Worm (Caenorhabditis elegans) whole organism, L3 larva: ENCODE data around the gene aat-3.
A peak's percentile ranks its signal among the peaks of the same experiment; 100 is the strongest.

Experiments
- R02D3.7 ChIP-seq: fragments of 150-350 bp; optimal IDR thresholded peaks from 2 replicates; lab custom pipeline; 2014; ENCODE audit warnings: missing biosample characterization, missing genetic modification characterization
- ZK546.5 ChIP-seq: sonication (generic microtip); optimal IDR thresholded peaks from 2 replicates; lab custom pipeline; 2017; ENCODE audit warnings: missing biosample characterization, missing genetic modification characterization
- ama-1 ChIP-seq: fragments of 150-350 bp; optimal IDR thresholded peaks from 2 replicates; lab custom pipeline; 2018
- ceh-28 ChIP-seq: fragments of 150-350 bp; optimal IDR thresholded peaks from 2 replicates; lab custom pipeline; 2014; ENCODE audit warnings: missing biosample characterization, missing genetic modification reagents, missing genetic modification characterization
- ceh-82 ChIP-seq: fragments of 150-350 bp; optimal IDR thresholded peaks from 2 replicates; lab custom pipeline; 2014; ENCODE audit warnings: missing biosample characterization, missing genetic modification characterization
- ceh-9 ChIP-seq: sonication (generic microtip); optimal IDR thresholded peaks from 2 replicates; lab custom pipeline; 2018; ENCODE audit warnings: missing biosample characterization, missing genetic modification characterization
- daf-12 ChIP-seq: fragments of 150-350 bp; optimal IDR thresholded peaks from 2 replicates; lab custom pipeline; 2014; ENCODE audit warnings: missing biosample characterization, missing genetic modification reagents, missing genetic modification characterization
- egl-27 ChIP-seq: sonication (generic microtip); optimal IDR thresholded peaks from 4 replicates; lab custom pipeline; 2017; ENCODE audit warnings: missing biosample characterization, missing genetic modification reagents, missing genetic modification characterization
- egl-5 ChIP-seq: fragments of 150-350 bp; optimal IDR thresholded peaks from 2 replicates; lab custom pipeline; 2017; ENCODE audit warnings: missing biosample characterization, missing genetic modification reagents, missing genetic modification characterization, inconsistent platforms
- elt-1 ChIP-seq: fragments of 150-350 bp; optimal IDR thresholded peaks from 2 replicates; lab custom pipeline; 2014; ENCODE audit warnings: missing biosample characterization, missing genetic modification characterization
- elt-2 ChIP-seq: sonication (generic microtip); optimal IDR thresholded peaks from 2 replicates; lab custom pipeline; 2016; ENCODE audit warnings: missing genetic modification reagents, mild to moderate bottlenecking, missing genetic modification characterization, missing compliant biosample characterization
- elt-3 ChIP-seq, 3 experiments: fragments of 150-350 bp in 1 of 3; sonication (generic microtip) in 2 of 3; optimal IDR thresholded peaks; 2 replicates in 2 of 3; 4 replicates in 1 of 3; lab custom pipeline; 2014 to 2017; ENCODE audit warnings: missing biosample characterization in 3 of 3, missing genetic modification characterization in 3 of 3
- eor-1 ChIP-seq, 2 experiments: fragments of 150-350 bp; optimal IDR thresholded peaks; 2 replicates each; lab custom pipeline; 2014 to 2018; ENCODE audit warnings: missing biosample characterization in 2 of 2, missing genetic modification characterization in 2 of 2
- fkh-10 ChIP-seq: sonication (generic microtip); optimal IDR thresholded peaks from 2 replicates; lab custom pipeline; 2017; ENCODE audit warnings: missing biosample characterization, missing genetic modification reagents, missing genetic modification characterization
- fos-1 ChIP-seq: fragments of 150-350 bp; optimal IDR thresholded peaks from 2 replicates; lab custom pipeline; 2014; ENCODE audit warnings: missing biosample characterization, missing genetic modification characterization
- hmg-11 ChIP-seq: sonication (generic microtip); optimal IDR thresholded peaks from 2 replicates; lab custom pipeline; 2016; ENCODE audit warnings: missing genetic modification characterization, missing compliant biosample characterization
- jun-1 ChIP-seq: fragments of 150-350 bp; optimal IDR thresholded peaks from 2 replicates; lab custom pipeline; 2014; ENCODE audit warnings: missing biosample characterization, missing genetic modification reagents, missing genetic modification characterization
- lin-15B ChIP-seq: fragments of 150-350 bp; optimal IDR thresholded peaks from 2 replicates; lab custom pipeline; 2014; ENCODE audit warnings: missing biosample characterization, missing genetic modification characterization
- lin-39 ChIP-seq: fragments of 150-350 bp; optimal IDR thresholded peaks from 2 replicates; lab custom pipeline; 2018; ENCODE audit warnings: missing biosample characterization, missing genetic modification reagents, missing genetic modification characterization
- lsy-12 ChIP-seq: sonication (generic microtip); optimal IDR thresholded peaks from 2 replicates; lab custom pipeline; 2016; ENCODE audit warnings: mild to moderate bottlenecking, missing genetic modification characterization, missing compliant biosample characterization
- mdl-1 ChIP-seq: fragments of 150-350 bp; optimal IDR thresholded peaks from 2 replicates; lab custom pipeline; 2014; ENCODE audit warnings: missing biosample characterization, missing genetic modification characterization
- mml-1 ChIP-seq: fragments of 150-350 bp; sonication (generic microtip); optimal IDR thresholded peaks from 3 replicates; lab custom pipeline; 2014; ENCODE audit warnings: missing biosample characterization, missing genetic modification characterization
- nfya-1 ChIP-seq: sonication (generic microtip); optimal IDR thresholded peaks from 2 replicates; lab custom pipeline; 2017; ENCODE audit warnings: missing genetic modification characterization, mild to moderate bottlenecking, missing compliant biosample characterization, antibody characterized with exemption, moderate library complexity; ENCODE audit not compliant: insufficient read depth
- nhr-11 ChIP-seq: fragments of 150-350 bp; optimal IDR thresholded peaks from 2 replicates; lab custom pipeline; 2014; ENCODE audit warnings: missing biosample characterization, missing genetic modification characterization
- nhr-12 ChIP-seq: fragments of 150-350 bp; optimal IDR thresholded peaks from 2 replicates; lab custom pipeline; 2014; ENCODE audit warnings: missing biosample characterization, missing genetic modification characterization
- nhr-23 ChIP-seq: fragments of 150-350 bp; optimal IDR thresholded peaks from 2 replicates; lab custom pipeline; 2014; ENCODE audit warnings: missing biosample characterization, missing genetic modification reagents, missing genetic modification characterization
- nhr-237 ChIP-seq: fragments of 150-350 bp; optimal IDR thresholded peaks from 2 replicates; lab custom pipeline; 2014; ENCODE audit warnings: missing biosample characterization, missing genetic modification characterization
- nhr-25 ChIP-seq: sonication (generic microtip); optimal IDR thresholded peaks from 2 replicates; lab custom pipeline; 2017; ENCODE audit warnings: missing biosample characterization, missing genetic modification characterization
- nhr-43 ChIP-seq: sonication (generic microtip); optimal IDR thresholded peaks from 2 replicates; lab custom pipeline; 2016; ENCODE audit warnings: mild to moderate bottlenecking, missing genetic modification characterization, missing compliant biosample characterization; ENCODE audit not compliant: poor library complexity, severe bottlenecking
- nhr-67 ChIP-seq: fragments of 150-350 bp; optimal IDR thresholded peaks from 2 replicates; lab custom pipeline; 2014; ENCODE audit warnings: missing biosample characterization, missing genetic modification characterization
- nhr-76 ChIP-seq: fragments of 150-350 bp; sonication (generic microtip); optimal IDR thresholded peaks from 5 replicates; lab custom pipeline; 2014; ENCODE audit warnings: missing biosample characterization, missing genetic modification characterization
- nhr-77 ChIP-seq: fragments of 150-350 bp; optimal IDR thresholded peaks from 2 replicates; lab custom pipeline; 2014; ENCODE audit warnings: missing biosample characterization, missing genetic modification characterization
- pha-4 ChIP-seq: fragments of 150-350 bp; optimal IDR thresholded peaks from 2 replicates; lab custom pipeline; 2014; ENCODE audit warnings: missing biosample characterization, missing genetic modification reagents, missing genetic modification characterization
- pqm-1 ChIP-seq: fragments of 150-350 bp; optimal IDR thresholded peaks from 2 replicates; lab custom pipeline; 2017; ENCODE audit warnings: missing biosample characterization, missing genetic modification characterization, inconsistent platforms
- sea-2 ChIP-seq: fragments of 150-350 bp; sonication (generic microtip); optimal IDR thresholded peaks from 4 replicates; lab custom pipeline; 2014; ENCODE audit warnings: missing biosample characterization, missing genetic modification reagents, missing genetic modification characterization
- skn-1 ChIP-seq: fragments of 150-350 bp; optimal IDR thresholded peaks from 2 replicates; lab custom pipeline; 2014; ENCODE audit warnings: missing biosample characterization, missing genetic modification characterization
- snpc-4 ChIP-seq: fragments of 150-350 bp; optimal IDR thresholded peaks from 2 replicates; lab custom pipeline; 2014; ENCODE audit warnings: missing biosample characterization, missing genetic modification characterization
- tbx-2 ChIP-seq: sonication (generic microtip); optimal IDR thresholded peaks from 2 replicates; lab custom pipeline; 2016; ENCODE audit warnings: mild to moderate bottlenecking, missing genetic modification characterization, missing compliant biosample characterization
- unc-62 ChIP-seq: fragments of 150-350 bp; sonication (generic microtip); optimal IDR thresholded peaks from 4 replicates; lab custom pipeline; 2014; ENCODE audit warnings: missing biosample characterization, missing genetic modification reagents, missing genetic modification characterization
- ztf-11 ChIP-seq: fragments of 150-350 bp; optimal IDR thresholded peaks from 2 replicates; lab custom pipeline; 2014; ENCODE audit warnings: missing biosample characterization, missing genetic modification characterization
- ztf-4 ChIP-seq: fragments of 150-350 bp; optimal IDR thresholded peaks from 2 replicates; lab custom pipeline; 2014; ENCODE audit warnings: missing biosample characterization, missing genetic modification characterization

The aat-3 gene

DNA sequence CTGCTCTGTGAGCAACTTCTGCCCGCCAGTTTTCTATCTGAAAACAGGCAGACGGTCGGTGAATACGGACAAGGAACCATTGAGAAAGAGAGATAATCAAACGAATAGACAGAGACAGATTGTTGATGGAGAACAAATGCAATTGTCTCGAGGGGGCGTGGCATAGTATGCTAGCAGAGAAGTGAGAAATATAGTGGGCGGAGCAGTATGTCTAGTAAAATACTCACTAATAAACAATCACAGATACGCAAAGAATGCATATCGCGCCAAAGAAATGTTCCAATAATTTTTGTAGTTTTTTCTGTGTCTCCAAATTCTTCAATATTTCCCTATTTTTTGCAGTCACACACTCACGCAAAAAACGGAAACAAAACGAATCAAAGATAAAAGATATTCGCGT, 19.7 kb upstream of the aat-3 start, which contains the start of gene tbc-12:
tbc-12 (minus strand) TSS at position 101 of the 400 bp plus-strand sequence.
- no peak for TF ChIP-seq ceh-9 (tag; lab: Kevin White, UChicago)
- no peak for TF ChIP-seq elt-1 (tag; lab: Kevin White, UChicago)
- TF ChIP-seq nhr-12 (tag; lab: Kevin White, UChicago): no peak
- no peak for TF ChIP-seq lsy-12 (tag; lab: Kevin White, UChicago)
- no peak for TF ChIP-seq mml-1
- no peak for TF ChIP-seq ztf-4 (tag; lab: Kevin White, UChicago)
- no peak for TF ChIP-seq hmg-11
- no peak for TF ChIP-seq nhr-237
- no peak for TF ChIP-seq elt-3 (tag; optimal IDR thresholded peaks at IDR 0.05; lab: Kevin White, UChicago)
- no peak for TF ChIP-seq nhr-77 (tag; lab: Kevin White, UChicago)
- no peak for TF ChIP-seq ztf-11 (tag; lab: Kevin White, UChicago)
- TF ChIP-seq nhr-67: no peak
- no peak for TF ChIP-seq nhr-43
- TF ChIP-seq elt-2 (tag; lab: Kevin White, UChicago): no peak
- TF ChIP-seq sea-2 (GFP tag; lab: Kevin White, UChicago): no peak
- no peak for TF ChIP-seq pha-4 (tag; lab: Kevin White, UChicago)
- TF ChIP-seq fkh-10 (GFP tag; lab: Kevin White, UChicago): no peak
- no peak for TF ChIP-seq R02D3.7 (tag; lab: Kevin White, UChicago)

DNA sequence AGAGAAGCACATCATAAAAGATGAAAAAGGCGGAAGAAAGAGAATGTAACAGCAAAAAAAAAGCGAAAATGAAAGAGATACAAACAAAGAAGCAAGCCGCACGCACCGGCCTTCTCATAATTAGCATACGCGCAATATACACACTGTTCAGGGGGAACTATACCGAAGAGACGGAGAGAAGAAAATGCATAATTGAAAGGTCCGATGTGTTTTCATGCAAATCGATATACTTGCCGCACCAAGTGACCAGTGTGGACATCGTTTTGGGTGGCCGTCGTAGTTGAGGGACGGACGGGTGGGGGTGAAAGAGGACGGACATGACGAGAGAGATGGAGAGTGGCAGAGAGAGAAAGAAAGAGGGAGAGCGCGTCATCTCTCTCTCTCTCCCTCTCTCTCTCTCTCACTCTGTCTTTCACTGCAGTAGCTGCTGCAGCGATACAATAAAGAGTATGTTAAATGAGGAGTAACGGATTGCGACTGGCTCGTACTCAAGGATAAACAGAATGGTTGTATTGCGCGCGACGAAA, 15.8 kb upstream of the aat-3 start:
- TF ChIP-seq lin-15B (peak; percentile 29), fkh-10 (GFP tag; lab: Kevin White, UChicago) (peak; percentile 66), jun-1 (tag; lab: Kevin White, UChicago) (peak; percentile 37), elt-3 (tag; optimal IDR thresholded peaks at IDR 0.05; lab: Kevin White, UChicago) (no peak), lsy-12 (tag; lab: Kevin White, UChicago) (peak; percentile 12), mdl-1 (tag; lab: Kevin White, UChicago) (peak; percentile 10), fos-1 (tag; lab: Kevin White, UChicago) (no peak), ceh-82 (tag; lab: Kevin White, UChicago) (peak; percentile 63), elt-1 (tag; lab: Kevin White, UChicago) (peak; percentile 36), nhr-25 (tag; lab: Kevin White, UChicago) (peak; percentile 81), unc-62 (GFP tag; lab: Kevin White, UChicago) (peak; percentile 52), nhr-76 (no peak), ama-1 (no peak), lin-39 (peak; percentile 97), hmg-11 (peak; percentile 66), nfya-1 (tag; lab: Kevin White, UChicago) (peak; percentile 89), ceh-28 (peak; percentile 71), skn-1 (tag; lab: Kevin White, UChicago) (peak; percentile 42), egl-5 (peak; percentile 70), tbx-2 (tag; lab: Kevin White, UChicago) (peak; percentile 54), nhr-23 (tag; lab: Kevin White, UChicago) (peak; percentile 79), daf-12 (tag; lab: Kevin White, UChicago) (no peak), nhr-237 (no peak), nhr-11 (tag; lab: Kevin White, UChicago) (peak; percentile 73), egl-27 (tag; lab: Kevin White, UChicago) (peak; percentile 65), pha-4 (tag; lab: Kevin White, UChicago) (peak; percentile 95), snpc-4 (tag; lab: Kevin White, UChicago) (peak; percentile 87)

DNA sequence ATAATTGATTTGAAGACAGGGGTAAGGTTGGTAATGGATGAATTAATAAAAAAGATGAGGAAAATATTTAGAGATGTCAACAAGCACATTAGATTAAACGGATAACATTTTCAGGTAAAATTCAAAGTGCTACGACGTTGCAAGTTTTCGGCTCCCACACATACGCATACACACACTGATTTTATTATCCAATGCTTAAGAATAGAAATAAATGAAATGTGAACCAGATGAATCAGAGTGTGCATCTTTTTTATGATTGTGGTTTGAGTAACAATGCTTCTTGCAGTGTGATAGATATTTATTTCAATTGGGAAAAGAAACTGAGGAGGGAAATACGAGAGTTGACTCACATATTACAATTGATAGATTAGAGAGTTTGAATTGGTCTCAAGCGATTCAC, 13.3 kb upstream of the aat-3 start:
- TF ChIP-seq ZK546.5: no peak
- TF ChIP-seq ceh-82 (tag; lab: Kevin White, UChicago): no peak
- no peak for TF ChIP-seq nhr-76
- TF ChIP-seq elt-2 (tag; lab: Kevin White, UChicago): no peak
- no peak for TF ChIP-seq pqm-1 (tag; lab: Kevin White, UChicago)
- TF ChIP-seq nhr-43: no peak
- TF ChIP-seq nfya-1 (tag; lab: Kevin White, UChicago): no peak
- TF ChIP-seq eor-1 (tag; optimal IDR thresholded peaks at IDR 0.05; lab: Kevin White, UChicago): no peak
- no peak for TF ChIP-seq mml-1
- TF ChIP-seq hmg-11: no peak
- TF ChIP-seq fkh-10 (GFP tag; lab: Kevin White, UChicago): no peak
- TF ChIP-seq egl-5: no peak
- TF ChIP-seq pha-4 (tag; lab: Kevin White, UChicago): no peak
- no peak for TF ChIP-seq ceh-28
- no peak for TF ChIP-seq ztf-11 (tag; lab: Kevin White, UChicago)
- no peak for TF ChIP-seq elt-3 (tag; optimal IDR thresholded peaks at IDR 0.05; lab: Kevin White, UChicago)
- no peak for TF ChIP-seq nhr-67
- TF ChIP-seq unc-62 (GFP tag; lab: Kevin White, UChicago): no peak
- no peak for TF ChIP-seq egl-27 (tag; lab: Kevin White, UChicago)
